Worm (Caenorhabditis elegans) whole organism, young adult: ENCODE results near the gene ssp-32.

Source experiments
- D2030.7 ChIP-seq: fragments of 200-800 bp; sonication (Bioruptor generic); IDR thresholded peaks from 2 replicates; pipeline ENCODE4 v1.3.6; 2022; ENCODE audit warnings: missing genetic modification reagents, missing genetic modification characterization, missing compliant biosample characterization
- Y53G8AR.9 ChIP-seq: fragments of 200-800 bp; sonication (Bioruptor generic); conservative IDR thresholded peaks from 2 replicates; pipeline ENCODE4 v1.3.6; 2022; ENCODE audit warnings: missing genetic modification reagents, missing genetic modification characterization, missing compliant biosample characterization
- Y67H2A.10 ChIP-seq: fragments of 200-800 bp; sonication (Bioruptor generic); conservative IDR thresholded peaks from 2 replicates; pipeline ENCODE4 v1.3.6; 2022; ENCODE audit warnings: missing genetic modification reagents, missing genetic modification characterization, missing compliant biosample characterization
- bed-1 ChIP-seq: fragments of 200-800 bp; sonication (Bioruptor generic); IDR thresholded peaks from 2 replicates; pipeline ENCODE4 v1.3.6; 2022; ENCODE audit warnings: missing genetic modification reagents, missing genetic modification characterization, missing compliant biosample characterization
- ets-4 ChIP-seq: fragments of 200-800 bp; sonication (Bioruptor generic); optimal IDR thresholded peaks from 2 replicates; lab custom pipeline; 2018; ENCODE audit warnings: mild to moderate bottlenecking, missing genetic modification characterization, missing compliant biosample characterization
- gei-17 ChIP-seq: fragments of 200-800 bp; sonication (Bioruptor generic); optimal IDR thresholded peaks from 2 replicates; lab custom pipeline; 2018; ENCODE audit warnings: mild to moderate bottlenecking, missing genetic modification characterization, missing compliant biosample characterization
- him-1 ChIP-seq: sonication (generic microtip); optimal IDR thresholded peaks from 2 replicates; lab custom pipeline; 2016; ENCODE audit warnings: missing genotype, missing genetic modification reagents, missing genetic modification characterization, missing compliant biosample characterization
- let-526 ChIP-seq: fragments of 200-800 bp; sonication (Bioruptor generic); IDR thresholded peaks from 2 replicates; pipeline ENCODE4 v1.3.6; 2022; ENCODE audit warnings: missing genetic modification reagents, missing genetic modification characterization, missing compliant biosample characterization
- lin-35 ChIP-seq, 3 experiments: fragments of 150-350 bp in 2 of 3; sonication (generic microtip) in 1 of 3; optimal IDR thresholded peaks; 2 replicates each; lab custom pipeline; 2014 to 2018; ENCODE audit warnings: missing biosample characterization in 3 of 3, missing genetic modification characterization in 3 of 3, missing genetic modification reagents in 3 of 3
- lin-54 ChIP-seq: fragments of 200-800 bp; sonication (Bioruptor generic); optimal IDR thresholded peaks from 2 replicates; lab custom pipeline; 2018; ENCODE audit warnings: mild to moderate bottlenecking, missing genetic modification characterization, missing compliant biosample characterization
- nfya-1 ChIP-seq: sonication (generic microtip); optimal IDR thresholded peaks from 2 replicates; lab custom pipeline; 2017; ENCODE audit warnings: antibody characterized with exemption, missing compliant biosample characterization, missing genetic modification characterization, borderline replicate concordance; ENCODE audit not compliant: insufficient read depth
- snpc-4 ChIP-seq, 5 experiments: fragments of 150-350 bp in 1 of 5; sonication (generic microtip) in 4 of 5; optimal IDR thresholded peaks; 2 replicates each; lab custom pipeline; 2014 to 2018; ENCODE audit warnings: missing genetic modification characterization in 5 of 5, missing biosample characterization in 3 of 5, antibody characterized with exemption in 2 of 5, mild to moderate bottlenecking in 2 of 5, missing compliant biosample characterization in 2 of 5, missing genotype in 2 of 5, moderate library complexity in 2 of 5, missing genetic modification reagents in 1 of 5
- tbx-9 ChIP-seq: sonication (generic microtip); optimal IDR thresholded peaks from 2 replicates; lab custom pipeline; 2016; ENCODE audit warnings: borderline replicate concordance, missing genetic modification characterization, inconsistent platforms, missing compliant biosample characterization
- ztf-22 ChIP-seq: fragments of 200-800 bp; sonication (Bioruptor generic); optimal IDR thresholded peaks from 2 replicates; lab custom pipeline; 2018; ENCODE audit warnings: mild to moderate bottlenecking, missing genetic modification characterization, moderate library complexity, missing compliant biosample characterization

ce11 chrIV:9895088-9895487 lies at the start of gene ssp-32:
- no peak for TF ChIP-seq Y53G8AR.9 (GFP tag; lab: Robert Waterston, UW)
- TF ChIP-seq him-1: no peak
- TF ChIP-seq gei-17 (GFP tag; lab: Kevin White, UChicago): no peak
- TF ChIP-seq snpc-4 (GFP tag; optimal IDR thresholded peaks at IDR 0.05; lab: Kevin White, UChicago): no peak
- TF ChIP-seq snpc-4 (tag; optimal IDR thresholded peaks at IDR 0.05; lab: Kevin White, UChicago): no peak
- no peak for TF ChIP-seq let-526 (GFP tag; lab: Robert Waterston, UW)
- no peak for TF ChIP-seq ets-4 (GFP tag; lab: Kevin White, UChicago)
- no peak for TF ChIP-seq nfya-1 (tag; lab: Kevin White, UChicago)
- no peak for TF ChIP-seq tbx-9 (tag; lab: Kevin White, UChicago)
- no peak for TF ChIP-seq bed-1 (GFP tag; lab: Robert Waterston, UW)
- no peak for TF ChIP-seq Y67H2A.10 (GFP tag; lab: Robert Waterston, UW)
- TF ChIP-seq lin-35 (GFP tag; optimal IDR thresholded peaks at IDR 0.05; lab: Kevin White, UChicago): no peak
- TF ChIP-seq ztf-22: no peak
- no peak for TF ChIP-seq D2030.7 (GFP tag; lab: Robert Waterston, UW)
- no peak for TF ChIP-seq lin-54 (GFP tag; lab: Kevin White, UChicago)
